Fruit fly (Drosophila melanogaster): ENCODE results near the gene Gr9a.

DNA sequence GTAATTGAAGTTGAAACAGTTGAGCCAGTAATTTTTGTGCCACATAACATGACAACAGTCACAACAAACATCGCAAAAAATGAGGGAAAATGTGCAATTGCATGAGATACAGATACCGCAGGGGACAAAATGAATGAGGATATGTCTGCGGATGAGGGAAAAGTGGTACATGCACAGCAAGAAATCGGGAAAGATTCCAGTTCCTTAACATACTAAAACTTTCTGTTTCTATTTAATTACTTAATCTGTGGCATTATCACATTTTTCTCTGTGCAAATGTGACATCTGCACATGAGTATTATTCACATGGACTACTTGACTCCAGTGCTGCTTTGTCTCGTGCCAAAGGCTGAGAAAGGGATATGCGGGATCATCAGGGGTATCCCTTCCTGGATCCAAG is 31.4 kb downstream of the Gr9a start:
- TF ChIP-seq ttk (optimal IDR thresholded peaks at IDR 0.05) (no peak), Sin3A (optimal IDR thresholded peaks at IDR 0.05) (no peak), h (optimal IDR thresholded peaks at IDR 0.05) (no peak), insv (optimal IDR thresholded peaks at IDR 0.05) (no peak)

Data from Kc167 (cell line).